Worm (Caenorhabditis elegans) whole organism, early embryonic: ENCODE data around the gene C06B8.3.

Experiments used
- ama-1 ChIP-seq: fragments of 150-350 bp; optimal IDR thresholded peaks from 2 replicates; lab custom pipeline; 2014
- ceh-13 ChIP-seq: fragments of 200-800 bp; sonication (Bioruptor generic); optimal IDR thresholded peaks from 2 replicates; lab custom pipeline; 2018; ENCODE audit warnings: mild to moderate bottlenecking, missing genetic modification characterization, missing compliant biosample characterization
- ceh-36 ChIP-seq: sonication (generic microtip); optimal IDR thresholded peaks from 2 replicates; lab custom pipeline; 2016; ENCODE audit warnings: missing genetic modification characterization, inconsistent platforms, missing compliant biosample characterization
- flt-1 ChIP-seq: fragments of 200-800 bp; sonication (Bioruptor generic); IDR thresholded peaks from 2 replicates; pipeline ENCODE4 v1.3.6; 2022; ENCODE audit warnings: missing genetic modification characterization, missing compliant biosample characterization
- hmbx-1 ChIP-seq: sonication (generic microtip); optimal IDR thresholded peaks from 2 replicates; lab custom pipeline; 2016; ENCODE audit warnings: mild to moderate bottlenecking, missing genetic modification characterization, missing compliant biosample characterization
- hnd-1 ChIP-seq: sonication (generic microtip); optimal IDR thresholded peaks from 2 replicates; lab custom pipeline; 2016; ENCODE audit warnings: missing genetic modification characterization, missing compliant biosample characterization
- pes-1 ChIP-seq: fragments of 200-800 bp; sonication (Bioruptor generic); IDR thresholded peaks from 2 replicates; pipeline ENCODE4 v1.3.6; 2022; ENCODE audit warnings: missing genetic modification reagents, missing genetic modification characterization, missing compliant biosample characterization
- scrt-1 ChIP-seq: fragments of 200-800 bp; sonication (Bioruptor generic); IDR thresholded peaks from 2 replicates; pipeline ENCODE4 v1.3.6; 2022; ENCODE audit warnings: missing genetic modification characterization, missing compliant biosample characterization
- sea-1 ChIP-seq: fragments of 200-800 bp; sonication (Bioruptor generic); conservative IDR thresholded peaks from 2 replicates; pipeline ENCODE4 v1.3.6; 2022; ENCODE audit warnings: missing genetic modification characterization, missing compliant biosample characterization
- tbx-11 ChIP-seq: fragments of 200-800 bp; sonication (Bioruptor generic); IDR thresholded peaks from 2 replicates; pipeline ENCODE4 v1.3.6; 2022; ENCODE audit warnings: missing genetic modification characterization, missing compliant biosample characterization
- tbx-37 ChIP-seq: fragments of 200-800 bp; sonication (Bioruptor generic); conservative IDR thresholded peaks from 2 replicates; pipeline ENCODE4 v1.3.6; 2022; ENCODE audit warnings: missing genetic modification reagents, missing genetic modification characterization, missing compliant biosample characterization

- no peak for TF ChIP-seq tbx-37
- TF ChIP-seq pes-1: no peak
- no peak for TF ChIP-seq flt-1 (GFP tag; lab: Robert Waterston, UW)
- TF ChIP-seq ama-1 (lab: Kevin White, UChicago): no peak
- TF ChIP-seq tbx-11: no peak
- no peak for TF ChIP-seq hmbx-1
- TF ChIP-seq hnd-1 (tag; lab: Kevin White, UChicago): no peak
- TF ChIP-seq scrt-1 (GFP tag; lab: Robert Waterston, UW): no peak
- TF ChIP-seq ceh-36 (tag; lab: Kevin White, UChicago): no peak
- no peak for TF ChIP-seq sea-1
- no peak for TF ChIP-seq ceh-13 (GFP tag; lab: Kevin White, UChicago)
Observed at ce11 chrV:15434647-15435046, 49.8 kb downstream of the C06B8.3 start.
